Fruit fly (Drosophila melanogaster): ENCODE measurements around the gene Acp76A.

DNA sequence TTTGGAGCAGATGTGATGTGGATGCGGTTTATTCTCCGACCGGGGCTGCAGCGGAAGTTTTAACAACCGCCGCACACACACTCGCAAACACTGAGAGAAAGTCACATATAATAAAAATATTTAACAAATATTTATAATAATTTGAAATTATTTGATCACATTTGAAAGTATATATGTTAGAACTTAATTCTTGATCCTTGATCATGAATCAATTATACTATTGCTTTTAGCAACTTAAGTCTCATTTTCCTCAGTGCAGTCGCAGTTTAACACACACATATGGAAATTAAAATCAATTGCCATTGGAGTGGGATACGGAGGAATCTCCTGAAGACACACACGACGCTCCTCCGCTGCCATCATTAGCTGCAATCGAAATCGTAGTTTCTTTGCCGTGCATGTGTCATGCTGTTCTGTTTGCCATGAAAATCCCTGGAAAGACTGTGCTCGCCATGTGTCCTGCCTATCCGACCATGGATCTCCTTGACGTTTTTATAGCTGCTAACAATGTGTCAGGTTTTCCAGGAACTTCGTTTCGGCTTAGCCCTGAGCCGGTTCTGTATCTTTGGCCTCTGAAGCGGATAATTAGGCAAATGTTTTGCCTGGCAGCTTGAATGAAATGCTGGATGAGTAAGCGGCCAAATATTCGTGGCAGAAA, 18.5 kb downstream of the Acp76A start:
- TF ChIP-seq CG14655 (GFP tag; optimal IDR thresholded peaks at IDR 0.05) (peak; percentile 77), CG8301 (tag; optimal IDR thresholded peaks at IDR 0.05) (peak; percentile 65), rn (GFP tag; IDR thresholded peaks at IDR 0.05) (no peak), CG4496 (GFP tag; IDR thresholded peaks at IDR 0.05) (peak; percentile 35; the same call in 2 of the 3 replicates), CG17806 (tag; optimal IDR thresholded peaks at IDR 0.05) (peak; percentile 81), EcR (GFP tag; optimal IDR thresholded peaks at IDR 0.05) (no peak), CG12605 (GFP tag; IDR thresholded peaks at IDR 0.05) (peak; percentile 35; the same call in 1 of the 2 replicates), CG8159 (tag; optimal IDR thresholded peaks at IDR 0.05) (peak; percentile 78), CG32121 (GFP tag; IDR thresholded peaks at IDR 0.05) (0 out of 2 replicates have a peak, but pooled peaks have one; percentile 18), CG34367 (tag; optimal IDR thresholded peaks at IDR 0.05) (peak; percentile 78), D1 (tag; optimal IDR thresholded peaks at IDR 0.05) (peak; percentile 42)

All from whole organism, pupa.